Fruit fly (Drosophila melanogaster) whole organism, prepupa: ENCODE results near the gene elfless.

Experiments
- Blimp-1 ChIP-seq: fragments of 200-800 bp; sonication (Bioruptor generic); optimal IDR thresholded peaks from 3 replicates; lab custom pipeline; 2017; ENCODE audit warnings: missing biosample characterization, missing genetic modification characterization, mild to moderate bottlenecking, moderate library complexity, missing genetic modification reagents
- CG10631 ChIP-seq: fragments of 200-800 bp; sonication (Bioruptor generic); optimal IDR thresholded peaks from 2 replicates; lab custom pipeline; 2016; ENCODE audit warnings: missing biosample characterization, missing genetic modification characterization
- CG1621 ChIP-seq: fragments of 200-800 bp; sonication (Bioruptor generic); optimal IDR thresholded peaks from 3 replicates; lab custom pipeline; 2018; ENCODE audit warnings: missing biosample characterization, mild to moderate bottlenecking, missing genetic modification characterization
- CG34406 ChIP-seq: fragments of 200-800 bp; sonication (Bioruptor generic); optimal IDR thresholded peaks from 3 replicates; lab custom pipeline; 2016; ENCODE audit warnings: missing biosample characterization, missing genetic modification characterization
- CG6276 ChIP-seq: fragments of 200-800 bp; sonication (Bioruptor generic); optimal IDR thresholded peaks from 2 replicates; lab custom pipeline; 2017; ENCODE audit warnings: missing biosample characterization, mild to moderate bottlenecking, missing genetic modification characterization
- CG8319 ChIP-seq: fragments of 200-800 bp; sonication (Bioruptor generic); optimal IDR thresholded peaks from 3 replicates; lab custom pipeline; 2016; ENCODE audit warnings: missing biosample characterization, missing genetic modification characterization
- Lpt ChIP-seq: fragments of 200-800 bp; sonication (Bioruptor generic); optimal IDR thresholded peaks from 3 replicates; lab custom pipeline; 2016; ENCODE audit warnings: missing biosample characterization, missing genetic modification characterization
- Smox ChIP-seq: fragments of 200-800 bp; sonication (Bioruptor generic); optimal IDR thresholded peaks from 3 replicates; lab custom pipeline; 2016; ENCODE audit warnings: missing biosample characterization, missing genetic modification characterization
- lz ChIP-seq: fragments of 200-800 bp; sonication (Bioruptor generic); optimal IDR thresholded peaks from 3 replicates; lab custom pipeline; 2016; ENCODE audit warnings: missing biosample characterization, missing genetic modification characterization
- spab ChIP-seq: fragments of 200-800 bp; sonication (Bioruptor generic); optimal IDR thresholded peaks from 2 replicates; lab custom pipeline; 2017; ENCODE audit warnings: missing biosample characterization, mild to moderate bottlenecking, missing genetic modification characterization, missing genetic modification reagents
- ss ChIP-seq, 2 experiments: fragments of 200-800 bp; sonication (Bioruptor generic); optimal IDR thresholded peaks; 2 replicates in 1 of 2; 3 replicates in 1 of 2; lab custom pipeline; 2017 to 2018; ENCODE audit warnings: mild to moderate bottlenecking in 2 of 2, missing biosample characterization in 2 of 2, missing genetic modification characterization in 2 of 2, moderate library complexity in 1 of 2

DNA sequence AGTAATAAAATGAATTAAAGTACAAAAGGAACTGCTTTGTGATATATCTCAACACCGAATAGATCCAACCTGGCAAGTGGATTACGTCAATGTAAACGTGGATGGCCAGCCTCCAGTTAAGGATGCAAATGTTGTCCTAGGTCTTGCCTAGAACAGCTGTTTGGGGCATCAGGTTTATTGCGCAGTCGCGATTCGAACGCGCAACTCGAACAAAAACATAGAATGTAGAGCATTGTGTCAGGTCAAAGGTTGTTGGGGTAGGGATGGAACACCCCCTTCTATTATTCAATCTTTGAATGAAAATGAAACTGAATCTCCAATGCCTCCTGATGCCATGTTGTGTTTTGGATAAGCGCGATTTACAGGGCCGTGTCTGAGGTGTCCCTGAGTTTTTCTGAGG is 1.6 kb downstream of the elfless start:
- TF ChIP-seq Smox (GFP tag; lab: Kevin White, UChicago) (no peak), CG8319 (GFP tag; lab: Kevin White, UChicago) (no peak), CG10631 (GFP tag; lab: Kevin White, UChicago) (no peak), spab (GFP tag; lab: Kevin White, UChicago) (no peak), CG34406 (GFP tag; lab: Kevin White, UChicago) (no peak), lz (GFP tag; lab: Kevin White, UChicago) (no peak), Lpt (GFP tag; lab: Kevin White, UChicago) (no peak), CG6276 (GFP tag; lab: Kevin White, UChicago) (no peak), Blimp-1 (GFP tag; lab: Kevin White, UChicago) (no peak), CG1621 (tag; lab: Kevin White, UChicago) (no peak), ss (GFP tag; optimal IDR thresholded peaks at IDR 0.05; lab: Kevin White, UChicago) (no peak)
